Fruit fly (Drosophila melanogaster): Measurements from ENCODE around the gene CG33333.

Gene CG33333

DNA sequence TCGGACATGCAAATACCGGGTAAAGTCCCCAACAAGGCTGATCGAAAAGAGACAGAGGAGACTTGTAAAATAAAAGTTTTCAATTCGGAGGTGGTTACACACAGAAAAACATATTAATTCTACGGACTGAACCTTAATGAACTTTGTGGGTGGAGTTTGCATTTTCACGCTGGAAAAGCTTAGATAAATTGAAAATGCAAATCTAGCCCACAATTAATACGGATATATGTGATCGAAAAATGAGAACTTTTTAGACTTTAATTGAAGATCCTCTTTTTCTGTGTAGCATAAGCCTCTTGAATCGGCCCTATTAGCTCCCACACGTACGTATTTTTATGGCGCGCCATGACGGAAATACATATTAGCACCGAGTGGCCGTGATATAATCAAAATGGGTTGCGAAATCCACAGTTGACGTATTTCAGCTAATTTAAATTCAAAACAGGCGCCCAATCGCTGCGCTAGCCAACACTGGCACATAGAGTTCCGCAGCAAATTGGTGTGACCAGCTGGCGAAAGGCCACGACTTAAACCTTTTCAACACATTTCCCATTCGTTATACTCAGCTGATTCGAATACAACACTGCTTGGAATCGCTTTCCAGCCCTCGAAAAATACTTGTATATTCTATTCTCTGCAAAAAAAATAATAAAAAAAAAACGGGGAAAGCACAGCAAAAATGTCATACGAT is 31.8 kb upstream of the CG33333 start (continued):
- TF ChIP-seq tna (GFP tag; IDR thresholded peaks at IDR 0.05; ENCODE audit: partially characterized antibody) (no peak; the same call in 1 of the 2 replicates), Ets97D (GFP tag; optimal IDR thresholded peaks at IDR 0.05) (peak; percentile 94), CG12219 (GFP tag; optimal IDR thresholded peaks at IDR 0.05) (peak; percentile 19), CG12104 (GFP tag; optimal IDR thresholded peaks at IDR 0.05) (peak; percentile 37), CG14441 (GFP tag; IDR thresholded peaks at IDR 0.05) (peak; percentile 63), CG17359 (tag; optimal IDR thresholded peaks at IDR 0.05) (peak; percentile 53), E2f1 (GFP tag; IDR thresholded peaks at IDR 0.05) (0 out of 2 replicates have a peak, but pooled peaks have one; percentile 18), Fer3 (tag; optimal IDR thresholded peaks at IDR 0.05) (peak; percentile 49), CG6254 (GFP tag; optimal IDR thresholded peaks at IDR 0.05) (no peak), bab2 (GFP tag; optimal IDR thresholded peaks at IDR 0.05) (peak; percentile 53), gcm (GFP tag; optimal IDR thresholded peaks at IDR 0.05) (no peak), CG12659 (GFP tag; optimal IDR thresholded peaks at IDR 0.05) (peak; percentile 81), CG14667 (GFP tag; IDR thresholded peaks at IDR 0.05) (no peak), CTCF (GFP tag; optimal IDR thresholded peaks at IDR 0.05) (no peak), CG7928 (GFP tag; optimal IDR thresholded peaks at IDR 0.05) (peak; percentile 96), Aef1 (GFP tag; IDR thresholded peaks at IDR 0.05) (no peak; the same call in 2 of the 3 replicates), Stat92E (GFP tag; optimal IDR thresholded peaks at IDR 0.05) (no peak), klu (GFP tag; IDR thresholded peaks at IDR 0.05) (no peak), CG6654 (GFP tag; optimal IDR thresholded peaks at IDR 0.05) (no peak), CG4404 (GFP tag; IDR thresholded peaks at IDR 0.05) (peak; percentile 39; the same call in 1 of the 2 replicates), CG18011 (GFP tag; optimal IDR thresholded peaks at IDR 0.05) (peak; percentile 23), Mad (GFP tag; optimal IDR thresholded peaks at IDR 0.05) (peak; percentile 55), esg (GFP tag; conservative IDR thresholded peaks at IDR 0.05) (peak; percentile 48; the same call in 1 of the 2 replicates), Doc3 (GFP tag; IDR thresholded peaks at IDR 0.05; ENCODE audit: partially characterized antibody) (no peak), Sox100B (GFP tag; optimal IDR thresholded peaks at IDR 0.05) (peak; percentile 33), Optix (GFP tag; IDR thresholded peaks at IDR 0.05) (0 out of 3 replicates have a peak, but pooled peaks have one; percentile 24), CG12299 (tag; optimal IDR thresholded peaks at IDR 0.05) (peak; percentile 1), prd (optimal IDR thresholded peaks at IDR 0.05) (no peak), prd (GFP tag; IDR thresholded peaks at IDR 0.05) (0 out of 3 replicates have a peak, but pooled peaks have one; percentile 51), MBD-R2 (GFP tag; IDR thresholded peaks at IDR 0.05) (peak; percentile 80), wek (GFP tag; optimal IDR thresholded peaks at IDR 0.05) (peak; percentile 46), CG7786 (GFP tag; optimal IDR thresholded peaks at IDR 0.05) (peak; percentile 45), en (GFP tag; optimal IDR thresholded peaks at IDR 0.05) (no peak), CG31441 (GFP tag; IDR thresholded peaks at IDR 0.05) (peak; percentile 42), ind (GFP tag; optimal IDR thresholded peaks at IDR 0.05) (peak; percentile 62), ap (GFP tag; IDR thresholded peaks at IDR 0.05) (no peak), Ssrp (tag; optimal IDR thresholded peaks at IDR 0.05) (no peak), Nf-YA (GFP tag; IDR thresholded peaks at IDR 0.05) (no peak; the same call in 1 of the 2 replicates), dysf (GFP tag; IDR thresholded peaks at IDR 0.05) (peak; percentile 79), Dll (GFP tag; IDR thresholded peaks at IDR 0.05; ENCODE audit: partially characterized antibody) (0 out of 4 replicates have a peak, but pooled peaks have one; percentile 37), toy (GFP tag; IDR thresholded peaks at IDR 0.05) (no peak), crol (GFP tag; IDR thresholded peaks at IDR 0.05) (no peak), fu2 (GFP tag; optimal IDR thresholded peaks at IDR 0.05) (peak; percentile 61), CG4820 (GFP tag; optimal IDR thresholded peaks at IDR 0.05) (peak; percentile 15), zfh1 (GFP tag; IDR thresholded peaks at IDR 0.05) (peak; percentile 78), bowl (GFP tag; IDR thresholded peaks at IDR 0.05) (no peak), NK7.1 (GFP tag; optimal IDR thresholded peaks at IDR 0.05) (peak; percentile 17), HLH4C (GFP tag; IDR thresholded peaks at IDR 0.05; ENCODE audit: partially characterized antibody) (no peak), Bdp1 (GFP tag; optimal IDR thresholded peaks at IDR 0.05) (peak; percentile 59), Fer1 (GFP tag; optimal IDR thresholded peaks at IDR 0.05) (peak; percentile 55), CG8478 (optimal IDR thresholded peaks at IDR 0.05) (no peak)

All from whole organism, embryonic.